Worm (Caenorhabditis elegans): ENCODE data around the gene C34C12.1.
"Not testable (repeated sequence)": the region's sequence is repeated elsewhere in the genome, so short reads cannot be mapped to it uniquely, and the experiment has no call there.

The C34C12.1 gene

DNA sequence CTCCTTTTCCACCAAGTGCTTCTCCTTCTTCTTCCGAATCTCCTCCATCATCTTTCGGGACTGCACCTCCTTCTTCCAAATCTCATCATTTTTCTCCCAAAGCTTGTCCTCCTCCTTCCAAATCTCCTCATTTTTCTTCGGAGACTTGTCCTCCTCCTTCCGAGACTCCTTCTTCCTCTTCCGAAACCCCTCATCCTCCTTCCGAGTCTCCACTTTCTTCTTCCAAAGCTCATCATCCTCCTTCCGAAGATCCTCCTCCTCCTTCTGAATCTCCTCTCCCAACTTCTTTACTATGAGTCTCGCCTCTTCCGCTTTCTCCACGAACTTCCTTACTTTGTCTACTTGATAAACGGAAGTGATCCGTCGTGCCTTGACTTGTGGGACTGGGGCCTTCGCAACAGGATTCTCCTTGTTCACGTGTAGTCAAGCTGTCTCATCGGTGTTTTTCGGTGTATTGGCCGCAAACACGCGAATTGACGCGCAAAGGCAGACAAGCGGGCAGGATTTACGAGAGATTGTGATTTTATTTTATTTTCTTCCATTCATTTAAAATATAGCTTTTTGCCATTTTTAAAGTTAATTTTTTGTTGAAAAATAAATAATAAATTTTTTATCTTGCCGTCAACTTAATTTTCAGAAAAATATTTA lies 1.5 kb upstream of the C34C12.1 start, which contains the start of the genes K01A11.3 and C34C12.12:
Gene K01A11.3 (minus strand): TSS at position 51 of the 648 bp plus-strand sequence.
Gene C34C12.12 (plus strand): TSS at position 632 of the 648 bp plus-strand sequence.
- TF ChIP-seq ama-1 (optimal IDR thresholded peaks at IDR 0.05): no peak
- TF ChIP-seq F13C5.2 (tag; optimal IDR thresholded peaks at IDR 0.05): no peak
- no peak for TF ChIP-seq hnd-1 (tag; optimal IDR thresholded peaks at IDR 0.05)
- no peak for TF ChIP-seq ceh-13 (GFP tag; optimal IDR thresholded peaks at IDR 0.05)
- TF ChIP-seq tbx-11 (GFP tag; IDR thresholded peaks at IDR 0.05): no peak
- no peak for TF ChIP-seq B0310.2 (tag; optimal IDR thresholded peaks at IDR 0.05)
- no peak for TF ChIP-seq sea-1 (GFP tag; conservative IDR thresholded peaks at IDR 0.05)

DNA sequence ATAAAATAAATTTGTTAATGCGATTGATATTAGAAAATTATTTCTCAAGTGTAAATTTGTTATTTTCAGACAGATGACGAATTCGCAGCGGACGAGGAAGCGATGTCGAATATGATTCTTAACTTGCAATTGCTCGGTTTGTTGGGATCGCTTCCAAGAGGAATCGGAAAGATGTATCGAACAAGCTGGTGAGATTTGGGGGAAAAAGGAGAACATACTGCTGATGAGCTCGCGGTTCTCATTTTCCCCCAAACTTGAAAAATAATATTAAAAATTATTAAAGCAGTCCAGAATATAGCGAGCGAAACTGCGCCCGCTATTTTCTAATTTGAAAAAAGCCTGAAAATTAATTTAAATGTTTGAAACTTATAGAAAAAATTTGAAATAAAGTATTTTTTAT lies 659 bp upstream of the C34C12.1 start, which contains the start of gene C34C12.2:
Gene C34C12.2 (plus strand): TSS at position 301 of the 400 bp plus-strand sequence.
- TF ChIP-seq hmbx-1, hnd-1, tra-4 (tag; optimal IDR thresholded peaks at IDR 0.05): not testable (repeated sequence)

DNA sequence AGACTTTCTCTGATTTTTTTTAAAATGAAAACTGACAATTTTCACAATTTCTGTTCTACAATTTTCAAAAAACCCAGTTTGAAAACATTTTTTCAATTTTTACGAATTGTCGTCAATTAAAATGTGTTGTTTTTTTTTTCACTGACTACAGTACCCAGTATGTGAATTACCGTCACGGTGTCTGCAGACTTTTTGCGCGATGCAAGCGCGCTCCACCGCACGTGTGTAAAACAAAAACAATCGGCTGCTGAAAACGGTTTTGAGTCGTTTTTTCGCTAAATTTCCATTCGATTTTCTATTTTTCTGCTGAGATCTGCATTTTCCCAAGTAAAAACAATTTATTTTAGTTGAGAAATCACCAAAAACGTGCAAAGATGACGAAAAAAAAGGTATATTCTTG lies 2.1 kb downstream of the C34C12.1 start:
- TF ChIP-seq scrt-1 (GFP tag; IDR thresholded peaks at IDR 0.05): no peak
- no peak for TF ChIP-seq hmbx-1 (tag; optimal IDR thresholded peaks at IDR 0.05)
- TF ChIP-seq ceh-13 (GFP tag; optimal IDR thresholded peaks at IDR 0.05): no peak
- no peak for TF ChIP-seq B0310.2 (tag; optimal IDR thresholded peaks at IDR 0.05)
- TF ChIP-seq tra-4 (tag; optimal IDR thresholded peaks at IDR 0.05): no peak
- TF ChIP-seq ets-7 (tag; optimal IDR thresholded peaks at IDR 0.05): no peak
- no peak for TF ChIP-seq hnd-1 (tag; optimal IDR thresholded peaks at IDR 0.05)
- no peak for TF ChIP-seq tbx-37 (GFP tag; conservative IDR thresholded peaks at IDR 0.05)
- TF ChIP-seq hmg-4 (GFP tag; optimal IDR thresholded peaks at IDR 0.05): peak; percentile 1
- TF ChIP-seq ama-1 (optimal IDR thresholded peaks at IDR 0.05): no peak
- TF ChIP-seq pes-1 (GFP tag; IDR thresholded peaks at IDR 0.05): peak; percentile 51; the same call in 1 of the 2 replicates
- no peak for TF ChIP-seq ceh-36 (tag; optimal IDR thresholded peaks at IDR 0.05)
- TF ChIP-seq tbx-11 (GFP tag; IDR thresholded peaks at IDR 0.05): no peak
- TF ChIP-seq aly-1 (tag; optimal IDR thresholded peaks at IDR 0.05): no peak
- TF ChIP-seq sea-1 (GFP tag; conservative IDR thresholded peaks at IDR 0.05): no peak
- TF ChIP-seq F13C5.2 (tag; optimal IDR thresholded peaks at IDR 0.05): peak; percentile 76
- TF ChIP-seq flt-1 (GFP tag; IDR thresholded peaks at IDR 0.05): no peak

DNA sequence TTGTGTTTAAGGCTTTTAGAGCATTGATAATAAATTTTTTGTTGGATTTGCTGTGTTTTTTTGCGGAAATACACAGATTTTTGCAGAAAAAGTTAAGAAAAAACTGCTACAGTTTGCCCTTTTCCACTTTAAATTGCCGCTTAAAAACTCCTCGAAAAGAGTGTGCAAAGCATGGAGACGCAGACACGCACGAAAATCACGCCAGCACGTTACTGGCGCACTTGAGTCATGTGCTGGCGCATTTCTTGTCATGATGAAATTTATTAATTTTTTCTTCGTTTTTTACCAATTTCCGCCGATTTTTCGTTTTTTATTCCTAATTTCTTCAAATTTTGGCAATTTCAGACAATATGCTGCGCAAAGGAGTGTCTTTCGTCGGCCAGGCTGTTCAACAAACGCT lies 5.9 kb downstream of the C34C12.1 start, which contains the start of gene C34C12.8:
Gene C34C12.8 (plus strand): TSS at position 346 of the 400 bp plus-strand sequence.
- TF ChIP-seq ama-1 (optimal IDR thresholded peaks at IDR 0.05): no peak
- no peak for TF ChIP-seq aly-1 (tag; optimal IDR thresholded peaks at IDR 0.05)
- TF ChIP-seq ets-7 (tag; optimal IDR thresholded peaks at IDR 0.05): no peak
- no peak for TF ChIP-seq tra-4 (tag; optimal IDR thresholded peaks at IDR 0.05)
- TF ChIP-seq scrt-1 (GFP tag; IDR thresholded peaks at IDR 0.05): no peak
- TF ChIP-seq hmg-4 (GFP tag; optimal IDR thresholded peaks at IDR 0.05): peak; percentile 56
- TF ChIP-seq pes-1 (GFP tag; IDR thresholded peaks at IDR 0.05): peak; percentile 64; the same call in 1 of the 2 replicates
- no peak for TF ChIP-seq hnd-1 (tag; optimal IDR thresholded peaks at IDR 0.05)
- TF ChIP-seq B0310.2 (tag; optimal IDR thresholded peaks at IDR 0.05): no peak
- TF ChIP-seq ceh-36 (tag; optimal IDR thresholded peaks at IDR 0.05): no peak
- 0 out of 2 replicates have a peak, but pooled peaks have one; percentile 30 for TF ChIP-seq tbx-37 (GFP tag; conservative IDR thresholded peaks at IDR 0.05)
- peak; percentile 50; the same call in 1 of the 2 replicates for TF ChIP-seq sea-1 (GFP tag; conservative IDR thresholded peaks at IDR 0.05)
- no peak for TF ChIP-seq hmbx-1 (tag; optimal IDR thresholded peaks at IDR 0.05)
- no peak for TF ChIP-seq tbx-11 (GFP tag; IDR thresholded peaks at IDR 0.05)
- TF ChIP-seq ceh-13 (GFP tag; optimal IDR thresholded peaks at IDR 0.05): no peak
- TF ChIP-seq F13C5.2 (tag; optimal IDR thresholded peaks at IDR 0.05): peak; percentile 72
- TF ChIP-seq flt-1 (GFP tag; IDR thresholded peaks at IDR 0.05): peak; percentile 46; the same call in 1 of the 2 replicates

DNA sequence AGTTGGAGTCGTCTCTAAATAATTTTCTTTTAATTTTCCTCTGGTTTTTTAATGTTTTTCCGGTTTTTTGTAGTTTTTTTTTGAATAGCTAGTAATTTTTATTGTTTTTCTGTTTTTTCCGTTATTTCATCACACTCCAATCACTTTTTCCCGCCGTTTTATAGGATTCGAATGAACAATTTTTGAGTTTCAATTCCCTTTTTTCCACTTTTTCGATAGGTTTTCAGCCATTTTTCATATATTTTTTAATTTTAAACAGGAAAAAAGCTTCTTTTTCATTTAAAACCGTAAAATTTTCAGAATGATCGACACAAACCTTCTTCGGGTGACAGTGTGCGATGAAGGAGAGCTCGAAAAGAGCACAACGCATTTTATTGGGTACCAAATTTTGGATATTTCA lies 7.3 kb downstream of the C34C12.1 start, which contains the start of gene pph-6:
Gene pph-6 (plus strand): TSS at position 301 of the 400 bp plus-strand sequence.
- TF ChIP-seq ama-1 (optimal IDR thresholded peaks at IDR 0.05) (no peak), tbx-11 (GFP tag; IDR thresholded peaks at IDR 0.05) (no peak), hmg-4 (GFP tag; optimal IDR thresholded peaks at IDR 0.05) (no peak), hnd-1 (tag; optimal IDR thresholded peaks at IDR 0.05) (no peak)

DNA sequence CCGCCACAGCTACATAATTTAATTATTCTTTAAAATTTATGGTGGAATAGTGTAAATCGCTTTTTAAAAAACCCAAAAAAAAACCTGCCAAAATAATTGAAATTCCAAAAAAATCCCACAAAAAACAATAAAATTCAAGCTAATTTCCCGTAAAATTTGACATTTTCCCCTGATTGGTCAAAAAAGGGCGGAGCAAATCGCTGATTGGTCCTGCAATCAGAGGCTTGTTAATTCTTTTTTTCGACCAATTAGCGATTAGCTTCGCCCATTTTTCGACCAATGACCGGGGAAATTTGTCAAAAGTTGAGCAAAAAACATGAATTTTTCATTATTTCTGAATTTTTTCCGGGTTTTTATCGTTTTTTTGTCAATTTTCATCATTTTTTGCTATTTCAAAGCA lies 12.9 kb downstream of the C34C12.1 start:
- TF ChIP-seq ets-7 (tag; optimal IDR thresholded peaks at IDR 0.05) (no peak), hnd-1 (tag; optimal IDR thresholded peaks at IDR 0.05) (no peak), ceh-36 (tag; optimal IDR thresholded peaks at IDR 0.05) (no peak), aly-1 (tag; optimal IDR thresholded peaks at IDR 0.05) (no peak), ceh-13 (GFP tag; optimal IDR thresholded peaks at IDR 0.05) (no peak), pes-1 (GFP tag; IDR thresholded peaks at IDR 0.05) (no peak), tbx-11 (GFP tag; IDR thresholded peaks at IDR 0.05) (no peak), scrt-1 (GFP tag; IDR thresholded peaks at IDR 0.05) (no peak), tra-4 (tag; optimal IDR thresholded peaks at IDR 0.05) (no peak), hmg-4 (GFP tag; optimal IDR thresholded peaks at IDR 0.05) (no peak), tbx-37 (GFP tag; conservative IDR thresholded peaks at IDR 0.05) (no peak)

DNA sequence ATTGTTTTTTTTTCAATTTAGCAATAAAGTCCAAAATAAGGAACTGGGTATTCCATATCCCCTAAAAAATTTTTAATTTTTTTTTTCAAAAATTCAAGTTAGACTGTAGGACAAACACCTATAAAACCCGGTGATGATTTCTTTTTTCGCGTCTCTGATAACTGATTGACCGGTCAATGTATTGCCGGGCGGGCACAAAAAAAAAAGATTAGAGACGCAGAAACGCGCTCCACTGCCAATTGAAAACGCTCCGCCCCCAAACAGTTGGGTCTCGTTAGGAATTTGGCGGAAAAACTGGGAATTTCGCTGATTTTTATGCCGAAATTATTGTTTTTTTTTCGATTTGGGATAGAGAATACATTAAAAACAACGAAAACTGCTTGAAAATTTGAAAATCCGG lies 14.2 kb downstream of the C34C12.1 start:
- no peak for TF ChIP-seq tbx-37 (GFP tag; conservative IDR thresholded peaks at IDR 0.05)

DNA sequence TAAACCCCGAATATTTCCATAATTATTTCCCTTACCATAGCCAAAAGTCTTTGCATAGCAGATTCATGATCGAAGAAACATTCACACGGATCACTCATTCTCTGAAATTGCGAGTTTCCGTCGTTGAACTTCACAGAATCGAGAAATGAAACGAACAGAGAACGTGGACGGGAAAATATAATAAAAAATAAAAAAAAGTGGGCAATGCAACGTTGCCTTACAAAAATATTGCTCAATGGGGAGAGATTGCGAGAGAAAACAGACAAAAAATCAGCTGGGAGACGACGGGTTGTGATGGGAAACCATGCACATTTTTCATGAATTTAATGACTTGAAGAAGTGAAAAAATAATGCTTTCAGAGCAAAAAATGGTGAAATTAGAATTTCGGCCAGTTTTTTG lies 15.5 kb downstream of the C34C12.1 start, which contains the start of gene smim-14:
Gene smim-14 (minus strand): TSS at position 101 of the 400 bp plus-strand sequence.
- TF ChIP-seq hmbx-1 (tag; optimal IDR thresholded peaks at IDR 0.05) (no peak), tbx-37 (GFP tag; conservative IDR thresholded peaks at IDR 0.05) (no peak), B0310.2 (tag; optimal IDR thresholded peaks at IDR 0.05) (no peak), aly-1 (tag; optimal IDR thresholded peaks at IDR 0.05) (no peak), ceh-13 (GFP tag; optimal IDR thresholded peaks at IDR 0.05) (no peak), pes-1 (GFP tag; IDR thresholded peaks at IDR 0.05) (no peak), ceh-36 (tag; optimal IDR thresholded peaks at IDR 0.05) (no peak), hmg-4 (GFP tag; optimal IDR thresholded peaks at IDR 0.05) (no peak), scrt-1 (GFP tag; IDR thresholded peaks at IDR 0.05) (no peak), ets-7 (tag; optimal IDR thresholded peaks at IDR 0.05) (no peak), hnd-1 (tag; optimal IDR thresholded peaks at IDR 0.05) (no peak), tra-4 (tag; optimal IDR thresholded peaks at IDR 0.05) (no peak)

Data from whole organism, early embryonic.